Fruit fly (Drosophila melanogaster) whole organism, adult: ENCODE data around the gene CG42375.

ENCODE experiments used
- CG11617 ChIP-seq: fragments of 200-800 bp; sonication (Bioruptor generic); optimal IDR thresholded peaks from 2 replicates; lab custom pipeline; 2017; ENCODE audit warnings: mild to moderate bottlenecking, missing biosample characterization, missing genetic modification reagents, missing genetic modification characterization
- CG12768 ChIP-seq: fragments of 200-800 bp; sonication (Bioruptor generic); optimal IDR thresholded peaks from 2 replicates; lab custom pipeline; 2017; ENCODE audit warnings: missing biosample characterization, missing genetic modification characterization, mild to moderate bottlenecking, moderate library complexity, missing genetic modification reagents
- CG1620 ChIP-seq: fragments of 200-800 bp; sonication (Bioruptor generic); optimal IDR thresholded peaks from 2 replicates; lab custom pipeline; 2016; ENCODE audit warnings: missing biosample characterization, missing genetic modification characterization
- CG33017 ChIP-seq: fragments of 200-800 bp; sonication (Bioruptor generic); optimal IDR thresholded peaks from 2 replicates; lab custom pipeline; 2018; ENCODE audit warnings: missing biosample characterization, mild to moderate bottlenecking, missing genetic modification characterization, moderate library complexity
- CG5204 ChIP-seq: fragments of 200-800 bp; sonication (Bioruptor generic); optimal IDR thresholded peaks from 2 replicates; lab custom pipeline; 2016; ENCODE audit warnings: missing biosample characterization, missing genetic modification characterization
- CG7045 ChIP-seq: fragments of 200-800 bp; sonication (Bioruptor generic); optimal IDR thresholded peaks from 2 replicates; lab custom pipeline; 2017; ENCODE audit warnings: missing biosample characterization, mild to moderate bottlenecking, missing genetic modification characterization
- CG7101 ChIP-seq: fragments of 200-800 bp; sonication (Bioruptor generic); optimal IDR thresholded peaks from 2 replicates; lab custom pipeline; 2018; ENCODE audit warnings: missing biosample characterization, mild to moderate bottlenecking, missing genetic modification characterization, moderate library complexity
- bab1 ChIP-seq: fragments of 200-800 bp; sonication (Bioruptor generic); optimal IDR thresholded peaks from 3 replicates; lab custom pipeline; 2019; ENCODE audit warnings: missing biosample characterization, mild to moderate bottlenecking, missing genetic modification characterization, moderate library complexity
- cnc ChIP-seq, 2 experiments: fragments of >200 bp; optimal IDR thresholded peaks; 2 replicates each; lab custom pipeline; 2017
- kay ChIP-seq: fragments of 200-800 bp; sonication (Bioruptor generic); peaks from one replicate; lab custom pipeline; 2016; ENCODE audit warnings: missing biosample characterization, missing genetic modification characterization, borderline replicate concordance
- tj ChIP-seq: fragments of 200-800 bp; sonication (Bioruptor generic); optimal IDR thresholded peaks from 3 replicates; lab custom pipeline; 2017; ENCODE audit warnings: missing biosample characterization, mild to moderate bottlenecking, missing genetic modification characterization, moderate library complexity

DNA sequence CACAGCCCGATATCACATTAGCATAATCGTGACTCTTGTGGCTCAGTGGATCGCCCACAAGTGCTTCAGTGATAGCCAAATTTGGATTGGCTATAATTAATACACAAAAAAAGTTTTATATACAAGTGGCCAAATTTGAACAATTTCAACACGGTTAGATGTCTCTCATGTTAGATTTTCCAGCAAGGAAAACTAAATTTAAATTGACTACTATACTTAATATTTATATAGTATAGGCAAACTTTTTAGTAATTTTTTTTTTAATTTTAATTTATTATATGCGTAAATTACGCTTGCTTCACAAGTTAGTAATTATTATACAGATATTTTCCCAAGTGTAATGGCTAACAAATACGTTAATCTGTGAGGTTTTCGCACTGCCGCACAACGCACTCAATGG is 14.4 kb upstream of the CG42375 start:
- TF ChIP-seq kay (GFP tag; lab: Kevin White, UChicago): no peak
- TF ChIP-seq CG5204 (GFP tag; lab: Kevin White, UChicago): no peak
- TF ChIP-seq CG1620: no peak
- no peak for TF ChIP-seq tj (GFP tag; lab: Kevin White, UChicago)
- TF ChIP-seq CG7101 (tag; lab: Kevin White, UChicago): no peak
- no peak for TF ChIP-seq CG7045 (GFP tag; lab: Kevin White, UChicago)
- TF ChIP-seq CG33017 (tag; lab: Kevin White, UChicago): no peak
- TF ChIP-seq bab1: no peak
- no peak for TF ChIP-seq CG12768 (GFP tag; lab: Kevin White, UChicago)
- no peak for TF ChIP-seq cnc (optimal IDR thresholded peaks at IDR 0.05; lab: Kevin White, UChicago)
- TF ChIP-seq CG11617 (GFP tag; lab: Kevin White, UChicago): no peak
